Worm (Caenorhabditis elegans): ENCODE results near the gene cnx-1.
A peak's percentile ranks its signal among the peaks of the same experiment; 100 is the strongest.

cnx-1 gene

DNA sequence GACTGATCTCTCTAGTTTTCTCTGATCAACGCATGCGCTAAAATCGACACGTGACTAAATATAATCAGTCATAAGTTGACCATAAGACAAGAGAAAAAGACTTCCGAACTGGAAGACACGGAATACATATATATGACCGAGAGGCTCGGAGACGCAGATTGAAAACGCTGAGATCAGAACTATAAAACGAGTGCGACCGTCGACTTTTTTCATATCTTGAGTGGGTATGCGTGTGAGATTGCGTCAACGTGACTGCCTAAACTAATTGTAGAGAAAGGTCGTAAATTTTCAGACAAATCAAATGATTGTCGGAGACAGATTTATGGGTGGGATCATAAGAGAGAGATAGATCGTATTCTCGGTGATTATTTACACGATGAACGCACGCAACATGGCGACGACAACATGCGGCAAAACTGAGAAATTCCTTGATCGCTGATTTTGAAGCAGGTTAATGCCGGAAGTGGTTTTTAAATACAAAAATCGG, 9.3 kb downstream of the cnx-1 start:
- TF ChIP-seq attf-3 (GFP tag; conservative IDR thresholded peaks at IDR 0.05) (no peak), D2030.7 (GFP tag; IDR thresholded peaks at IDR 0.05) (no peak), cebp-1 (GFP tag; IDR thresholded peaks at IDR 0.05) (no peak), cebp-1 (tag; optimal IDR thresholded peaks at IDR 0.05) (peak; percentile 4), ama-1 (optimal IDR thresholded peaks at IDR 0.05) (peak; percentile 21), ama-1 (GFP tag; optimal IDR thresholded peaks at IDR 0.05) (no peak), efl-1 (GFP tag; optimal IDR thresholded peaks at IDR 0.05) (no peak), snpc-4 (GFP tag; optimal IDR thresholded peaks at IDR 0.05) (no peak), snpc-4 (tag; optimal IDR thresholded peaks at IDR 0.05) (no peak), lin-26 (GFP tag; IDR thresholded peaks at IDR 0.05) (no peak), F23B12.7 (tag; optimal IDR thresholded peaks at IDR 0.05; ENCODE audit: insufficient read depth) (no peak), rcor-1 (GFP tag; IDR thresholded peaks at IDR 0.05) (no peak), ztf-26 (tag; optimal IDR thresholded peaks at IDR 0.05) (peak; percentile 26), nhr-80 (tag; optimal IDR thresholded peaks at IDR 0.05) (peak; percentile 51), ztf-3 (GFP tag; optimal IDR thresholded peaks at IDR 0.05) (no peak), attf-5 (GFP tag; optimal IDR thresholded peaks at IDR 0.05) (peak; percentile 47), attf-6 (GFP tag; IDR thresholded peaks at IDR 0.05) (no peak), Y53G8AR.9 (GFP tag; conservative IDR thresholded peaks at IDR 0.05) (0 out of 2 replicates have a peak, but pooled peaks have one; percentile 15)

DNA sequence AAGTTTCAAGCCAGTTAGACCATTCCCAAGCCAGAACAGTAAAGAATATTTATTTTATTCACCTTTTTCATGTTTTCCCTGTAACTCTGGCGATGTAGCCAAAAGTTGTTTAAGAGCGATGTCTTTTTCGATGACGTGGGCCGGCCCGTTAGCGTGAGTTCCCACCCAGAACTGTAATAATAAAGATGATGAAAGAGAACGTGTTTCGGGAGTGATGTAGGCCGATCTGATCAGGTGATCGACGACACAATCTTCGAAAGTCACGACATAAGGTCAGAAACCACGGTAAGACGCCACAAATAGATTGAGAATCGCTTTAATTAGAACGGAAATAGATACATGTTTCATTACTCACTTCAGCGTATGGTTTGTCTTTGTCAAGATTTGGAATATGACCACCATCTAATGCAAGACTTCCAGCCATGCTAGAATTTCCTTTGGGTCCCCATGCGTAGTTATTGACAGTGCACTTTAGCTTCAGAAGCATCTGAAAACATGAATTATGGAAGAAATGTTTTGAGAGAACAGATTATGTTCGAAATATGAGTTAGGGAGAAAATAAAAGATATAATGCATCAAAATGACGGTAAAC, 9.9 kb downstream of the cnx-1 start, which contains the start of gene ZK632.4:
TSS of gene ZK632.4 (minus strand) at position 487 of the 592 bp plus-strand sequence.
- TF ChIP-seq F55B11.4 (tag; optimal IDR thresholded peaks at IDR 0.05; ENCODE audit: borderline replicate concordance, insufficient read depth) (no peak), ceh-100 (GFP tag; IDR thresholded peaks at IDR 0.05) (no peak), cebp-1 (GFP tag; IDR thresholded peaks at IDR 0.05) (no peak), cebp-1 (tag; optimal IDR thresholded peaks at IDR 0.05) (peak; percentile 41), attf-5 (GFP tag; optimal IDR thresholded peaks at IDR 0.05) (no peak), atf-7 (tag; optimal IDR thresholded peaks at IDR 0.05) (no peak), F23B12.7 (tag; optimal IDR thresholded peaks at IDR 0.05; ENCODE audit: insufficient read depth) (no peak)

ce11 chrIII:9804997-9805610, 11.8 kb downstream of the cnx-1 start, which contains the start of gene riok-3:
Gene riok-3, minus strand, starts transcription at chrIII:9805011.
- TF ChIP-seq xnd-1 (tag; optimal IDR thresholded peaks at IDR 0.05) = no peak
- no peak for TF ChIP-seq madf-3 (GFP tag; IDR thresholded peaks at IDR 0.05)
- no peak for TF ChIP-seq B0336.3 (GFP tag; IDR thresholded peaks at IDR 0.05)
- no peak for TF ChIP-seq lsy-27 (tag; optimal IDR thresholded peaks at IDR 0.05; ENCODE audit: borderline replicate concordance, insufficient read depth)
- TF ChIP-seq dpff-1 (tag; optimal IDR thresholded peaks at IDR 0.05) = peak; percentile 36
- peak; percentile 40; the same call in 1 of the 2 replicates for TF ChIP-seq Y95B8A.8 (GFP tag; IDR thresholded peaks at IDR 0.05)
- no peak for TF ChIP-seq F39B2.1 (GFP tag; IDR thresholded peaks at IDR 0.05)
- no peak for TF ChIP-seq egl-18 (GFP tag; IDR thresholded peaks at IDR 0.05)
- TF ChIP-seq nhr-90 (tag; optimal IDR thresholded peaks at IDR 0.05) = no peak
- no peak for TF ChIP-seq mxl-1 (tag; optimal IDR thresholded peaks at IDR 0.05)
- TF ChIP-seq ekl-4 (GFP tag; IDR thresholded peaks at IDR 0.05) = peak; percentile 50
- TF ChIP-seq ztf-26 (tag; optimal IDR thresholded peaks at IDR 0.05) = peak; percentile 36
- no peak for TF ChIP-seq bed-1 (GFP tag; IDR thresholded peaks at IDR 0.05)
- no peak for TF ChIP-seq gei-17 (GFP tag; optimal IDR thresholded peaks at IDR 0.05)
- TF ChIP-seq ceh-100 (GFP tag; IDR thresholded peaks at IDR 0.05) = no peak; the same call in 1 of the 2 replicates
- TF ChIP-seq let-607 (tag; optimal IDR thresholded peaks at IDR 0.05) = peak in 1 of 2 experiments; percentile 2
- 0 out of 2 replicates have a peak, but pooled peaks have one; percentile 68 for TF ChIP-seq Y79H2A.3 (GFP tag; conservative IDR thresholded peaks at IDR 0.05)
- no peak for TF ChIP-seq cebp-2 (GFP tag; IDR thresholded peaks at IDR 0.05)
- no peak for TF ChIP-seq C17E4.6 (GFP tag; IDR thresholded peaks at IDR 0.05)
- no peak for TF ChIP-seq T26A5.8 (tag; optimal IDR thresholded peaks at IDR 0.05)
- 0 out of 2 replicates have a peak, but pooled peaks have one; percentile 7 for TF ChIP-seq attf-3 (GFP tag; conservative IDR thresholded peaks at IDR 0.05)
- TF ChIP-seq hrde-1 (tag; optimal IDR thresholded peaks at IDR 0.05; ENCODE audit: borderline replicate concordance) = no peak
- peak; percentile 74; the same call in 1 of the 2 replicates for TF ChIP-seq cebp-1 (GFP tag; IDR thresholded peaks at IDR 0.05)
- peak; percentile 94 for TF ChIP-seq cebp-1 (tag; optimal IDR thresholded peaks at IDR 0.05)
- TF ChIP-seq F10E7.11 (tag; optimal IDR thresholded peaks at IDR 0.05) = no peak
- TF ChIP-seq F23B12.7 (tag; optimal IDR thresholded peaks at IDR 0.05; ENCODE audit: insufficient read depth) = peak; percentile 21
- TF ChIP-seq Y53G8AR.9 (GFP tag; conservative IDR thresholded peaks at IDR 0.05) = peak; percentile 75
- TF ChIP-seq ets-4 (GFP tag; optimal IDR thresholded peaks at IDR 0.05) = no peak

Measured in whole organism, young adult.